Worm (Caenorhabditis elegans) whole organism, late embryonic: ENCODE results near the gene K07B1.4.

ENCODE experiments used
- C38D4.7 ChIP-seq: fragments of 200-800 bp; sonication (Bioruptor generic); optimal IDR thresholded peaks from 2 replicates; lab custom pipeline; 2018; ENCODE audit warnings: mild to moderate bottlenecking, missing genetic modification characterization, moderate library complexity, missing compliant biosample characterization
- K09A11.1 ChIP-seq: sonication (generic microtip); optimal IDR thresholded peaks from 2 replicates; lab custom pipeline; 2017; ENCODE audit warnings: antibody characterized with exemption, mild to moderate bottlenecking, missing genetic modification characterization, missing compliant biosample characterization; ENCODE audit not compliant: insufficient read depth
- T23F11.4 ChIP-seq: fragments of 200-800 bp; sonication (Bioruptor generic); optimal IDR thresholded peaks from 2 replicates; lab custom pipeline; 2018; ENCODE audit warnings: mild to moderate bottlenecking, missing genetic modification characterization, missing compliant biosample characterization
- Y22D7AL.16 ChIP-seq: sonication (generic microtip); optimal IDR thresholded peaks from 2 replicates; lab custom pipeline; 2016; ENCODE audit warnings: missing genetic modification characterization, missing compliant biosample characterization
- ahr-1 ChIP-seq: sonication (generic microtip); optimal IDR thresholded peaks from 2 replicates; lab custom pipeline; 2016; ENCODE audit warnings: missing genetic modification characterization, missing compliant biosample characterization
- ama-1 ChIP-seq: fragments of 150-350 bp; optimal IDR thresholded peaks from 2 replicates; lab custom pipeline; 2014
- ceh-14 ChIP-seq: sonication (generic microtip); optimal IDR thresholded peaks from 2 replicates; lab custom pipeline; 2016; ENCODE audit warnings: missing genotype, missing genetic modification characterization, missing compliant biosample characterization
- ceh-19 ChIP-seq: fragments of 200-800 bp; sonication (Bioruptor generic); optimal IDR thresholded peaks from 2 replicates; lab custom pipeline; 2018; ENCODE audit warnings: mild to moderate bottlenecking, missing genetic modification characterization, missing compliant biosample characterization
- ceh-2 ChIP-seq: sonication (generic microtip); optimal IDR thresholded peaks from 2 replicates; lab custom pipeline; 2016; ENCODE audit warnings: missing genotype, missing genetic modification characterization, missing compliant biosample characterization
- ceh-22 ChIP-seq: sonication (generic microtip); optimal IDR thresholded peaks from 2 replicates; lab custom pipeline; 2017; ENCODE audit warnings: missing biosample characterization, missing genetic modification characterization
- ceh-31 ChIP-seq: sonication (generic microtip); optimal IDR thresholded peaks from 2 replicates; lab custom pipeline; 2016; ENCODE audit warnings: missing genetic modification characterization, missing compliant biosample characterization
- ceh-34 ChIP-seq: sonication (generic microtip); optimal IDR thresholded peaks from 2 replicates; lab custom pipeline; 2016; ENCODE audit warnings: mild to moderate bottlenecking, missing genetic modification characterization, missing compliant biosample characterization
- ceh-48 ChIP-seq: sonication (generic microtip); optimal IDR thresholded peaks from 2 replicates; lab custom pipeline; 2016; ENCODE audit warnings: missing genetic modification characterization, inconsistent platforms, missing compliant biosample characterization
- ceh-6 ChIP-seq: fragments of 200-800 bp; sonication (Bioruptor generic); optimal IDR thresholded peaks from 2 replicates; lab custom pipeline; 2018; ENCODE audit warnings: mild to moderate bottlenecking, missing genetic modification characterization, missing compliant biosample characterization
- ceh-9 ChIP-seq: sonication (generic microtip); optimal IDR thresholded peaks from 2 replicates; lab custom pipeline; 2016; ENCODE audit warnings: mild to moderate bottlenecking, missing genetic modification characterization, inconsistent platforms, missing compliant biosample characterization
- che-1 ChIP-seq: sonication (generic microtip); optimal IDR thresholded peaks from 2 replicates; lab custom pipeline; 2016; ENCODE audit warnings: mild to moderate bottlenecking, missing genetic modification characterization, missing compliant biosample characterization
- dve-1 ChIP-seq: sonication (generic microtip); optimal IDR thresholded peaks from 2 replicates; lab custom pipeline; 2017; ENCODE audit warnings: antibody characterized with exemption, mild to moderate bottlenecking, missing genetic modification characterization, missing compliant biosample characterization
- elt-2 ChIP-seq: sonication (generic microtip); optimal IDR thresholded peaks from 2 replicates; lab custom pipeline; 2016; ENCODE audit warnings: missing genetic modification reagents, missing genetic modification characterization, missing compliant biosample characterization
- elt-4 ChIP-seq: sonication (generic microtip); optimal IDR thresholded peaks from 2 replicates; lab custom pipeline; 2016; ENCODE audit warnings: missing genetic modification characterization, missing compliant biosample characterization
- ets-4 ChIP-seq: sonication (generic microtip); optimal IDR thresholded peaks from 2 replicates; lab custom pipeline; 2016; ENCODE audit warnings: missing genetic modification characterization, missing compliant biosample characterization
- eyg-1 ChIP-seq: sonication (generic microtip); optimal IDR thresholded peaks from 2 replicates; lab custom pipeline; 2016; ENCODE audit warnings: missing genotype, missing genetic modification characterization, missing compliant biosample characterization
- fax-1 ChIP-seq: sonication (generic microtip); optimal IDR thresholded peaks from 2 replicates; lab custom pipeline; 2016; ENCODE audit warnings: missing genotype, missing genetic modification characterization, missing compliant biosample characterization
- fkh-10 ChIP-seq: fragments of 150-350 bp; optimal IDR thresholded peaks from 2 replicates; lab custom pipeline; 2014; ENCODE audit warnings: missing biosample characterization, missing genetic modification reagents, missing genetic modification characterization
- fkh-6 ChIP-seq: sonication (generic microtip); optimal IDR thresholded peaks from 2 replicates; lab custom pipeline; 2016; ENCODE audit warnings: missing genetic modification characterization, missing compliant biosample characterization
- hlh-6 ChIP-seq: sonication (generic microtip); optimal IDR thresholded peaks from 2 replicates; lab custom pipeline; 2016; ENCODE audit warnings: missing genotype, missing genetic modification characterization, missing compliant biosample characterization
- madf-2 ChIP-seq: sonication (generic microtip); optimal IDR thresholded peaks from 2 replicates; lab custom pipeline; 2017; ENCODE audit warnings: missing genetic modification characterization, missing compliant biosample characterization
- nhr-232 ChIP-seq: sonication (generic microtip); optimal IDR thresholded peaks from 2 replicates; lab custom pipeline; 2016; ENCODE audit warnings: missing genetic modification characterization, missing compliant biosample characterization
- odd-2 ChIP-seq: sonication (generic microtip); optimal IDR thresholded peaks from 2 replicates; lab custom pipeline; 2017; ENCODE audit warnings: antibody characterized with exemption, mild to moderate bottlenecking, missing genetic modification characterization, missing compliant biosample characterization
- pag-3 ChIP-seq: sonication (generic microtip); optimal IDR thresholded peaks from 2 replicates; lab custom pipeline; 2016; ENCODE audit warnings: missing compliant biosample characterization, missing genetic modification characterization, borderline replicate concordance
- pha-2 ChIP-seq: sonication (generic microtip); optimal IDR thresholded peaks from 2 replicates; lab custom pipeline; 2017; ENCODE audit warnings: mild to moderate bottlenecking, missing genetic modification characterization, missing compliant biosample characterization
- pqm-1 ChIP-seq: sonication (generic microtip); optimal IDR thresholded peaks from 2 replicates; lab custom pipeline; 2016; ENCODE audit warnings: missing genetic modification characterization, missing compliant biosample characterization
- ref-2 ChIP-seq: sonication (generic microtip); optimal IDR thresholded peaks from 2 replicates; lab custom pipeline; 2016; ENCODE audit warnings: missing genetic modification characterization, missing compliant biosample characterization
- sox-2 ChIP-seq: fragments of 200-800 bp; sonication (Bioruptor generic); IDR thresholded peaks from 2 replicates; pipeline ENCODE4 v1.3.6; 2022; ENCODE audit warnings: missing genetic modification reagents, missing genetic modification characterization, missing compliant biosample characterization
- sox-4 ChIP-seq: sonication (generic microtip); optimal IDR thresholded peaks from 2 replicates; lab custom pipeline; 2017; ENCODE audit warnings: mild to moderate bottlenecking, missing genetic modification characterization, inconsistent platforms, missing compliant biosample characterization
- syd-9 ChIP-seq: sonication (generic microtip); optimal IDR thresholded peaks from 2 replicates; lab custom pipeline; 2016; ENCODE audit warnings: mild to moderate bottlenecking, missing genetic modification characterization, moderate library complexity, missing compliant biosample characterization
- tbx-2 ChIP-seq: sonication (generic microtip); optimal IDR thresholded peaks from 2 replicates; lab custom pipeline; 2016; ENCODE audit warnings: missing genetic modification characterization, missing compliant biosample characterization
- ttx-3 ChIP-seq: sonication (generic microtip); optimal IDR thresholded peaks from 2 replicates; lab custom pipeline; 2016; ENCODE audit warnings: missing genetic modification reagents, missing genetic modification characterization, missing compliant biosample characterization
- unc-3 ChIP-seq, 2 experiments: fragments of 200-800 bp in 1 of 2; sonication (Bioruptor generic) in 1 of 2; sonication (generic microtip) in 1 of 2; conservative IDR thresholded peaks in 1 of 2; optimal IDR thresholded peaks in 1 of 2; 2 replicates each; pipeline versions ENCODE4 v1.3.6 to Lab custom; 2016 to 2022; ENCODE audit warnings: missing compliant biosample characterization in 2 of 2, missing genetic modification characterization in 2 of 2, missing genetic modification reagents in 1 of 2
- unc-55 ChIP-seq: sonication (generic microtip); optimal IDR thresholded peaks from 2 replicates; lab custom pipeline; 2017; ENCODE audit warnings: missing biosample characterization, missing genetic modification reagents, missing genetic modification characterization
- unc-86 ChIP-seq: sonication (generic microtip); optimal IDR thresholded peaks from 2 replicates; lab custom pipeline; 2016; ENCODE audit warnings: missing genetic modification characterization, missing compliant biosample characterization
- zip-5 ChIP-seq: sonication (generic microtip); optimal IDR thresholded peaks from 2 replicates; lab custom pipeline; 2016; ENCODE audit warnings: missing genetic modification characterization, missing compliant biosample characterization

K07B1.4 gene

ce11 chrV:9340318-9340717 is 11.5 kb downstream of the K07B1.4 start:
- TF ChIP-seq T23F11.4 (GFP tag; lab: Kevin White, UChicago) (no peak), pag-3 (tag; lab: Kevin White, UChicago) (no peak), fkh-6 (tag; lab: Kevin White, UChicago) (no peak), Y22D7AL.16 (tag; lab: Kevin White, UChicago) (no peak), ceh-14 (no peak), madf-2 (tag; lab: Kevin White, UChicago) (no peak), sox-2 (no peak), zip-5 (tag; lab: Kevin White, UChicago) (no peak), tbx-2 (tag; lab: Kevin White, UChicago) (no peak), fkh-10 (GFP tag; lab: Kevin White, UChicago) (no peak), pqm-1 (no peak), dve-1 (no peak), ama-1 (lab: Kevin White, UChicago) (peak; percentile 32), unc-3 (GFP tag; conservative IDR thresholded peaks at IDR 0.05; lab: Robert Waterston, UW) (0 out of 2 replicates have a peak, but pooled peaks have one; percentile 28), unc-3 (tag; optimal IDR thresholded peaks at IDR 0.05; lab: Kevin White, UChicago) (no peak), odd-2 (tag; lab: Kevin White, UChicago) (no peak)

ce11 chrV:9342965-9343628 is 14.3 kb downstream of the K07B1.4 start:
- no peak for TF ChIP-seq Y22D7AL.16 (tag; lab: Kevin White, UChicago)
- no peak for TF ChIP-seq ceh-6 (GFP tag; lab: Kevin White, UChicago)
- TF ChIP-seq fkh-10 (GFP tag; lab: Kevin White, UChicago), result no peak
- TF ChIP-seq ceh-2 (tag; lab: Kevin White, UChicago), result no peak
- no peak for TF ChIP-seq unc-86 (tag; lab: Kevin White, UChicago)
- no peak for TF ChIP-seq pha-2 (tag; lab: Kevin White, UChicago)
- no peak for TF ChIP-seq ceh-34 (tag; lab: Kevin White, UChicago)
- TF ChIP-seq ets-4 (tag; lab: Kevin White, UChicago), result no peak
- no peak for TF ChIP-seq ceh-22 (tag; lab: Kevin White, UChicago)

ce11 chrV:9343629-9344624 is 15.2 kb downstream of the K07B1.4 start, which contains the start of gene tos-1:
tos-1 (minus strand) TSS chrV:9344203.
- TF ChIP-seq K09A11.1 (tag; lab: Kevin White, UChicago), result peak; percentile 90
- peak; percentile 98 for TF ChIP-seq pqm-1
- peak; percentile 87 for TF ChIP-seq ceh-19 (GFP tag; lab: Kevin White, UChicago)
- peak; percentile 94 for TF ChIP-seq ceh-48 (tag; lab: Kevin White, UChicago)
- TF ChIP-seq ttx-3 (tag; lab: Kevin White, UChicago), result peak; percentile 75
- TF ChIP-seq ahr-1 (tag; lab: Kevin White, UChicago), result no peak
- peak; percentile 100 for TF ChIP-seq ref-2 (tag; lab: Kevin White, UChicago)
- peak; percentile 77 for TF ChIP-seq fkh-6 (tag; lab: Kevin White, UChicago)
- TF ChIP-seq ceh-34 (tag; lab: Kevin White, UChicago), result peak; percentile 100
- peak; percentile 71 for TF ChIP-seq che-1 (tag; lab: Kevin White, UChicago)
- peak; percentile 88 for TF ChIP-seq pag-3 (tag; lab: Kevin White, UChicago)
- peak; percentile 34 for TF ChIP-seq nhr-232 (tag; lab: Kevin White, UChicago)
- peak; percentile 95 for TF ChIP-seq unc-86 (tag; lab: Kevin White, UChicago)
- peak; percentile 59 for TF ChIP-seq C38D4.7 (GFP tag; lab: Kevin White, UChicago)
- peak; percentile 94 for TF ChIP-seq unc-55 (GFP tag; lab: Kevin White, UChicago)
- TF ChIP-seq ceh-22 (tag; lab: Kevin White, UChicago), result no peak
- peak; percentile 97 for TF ChIP-seq ceh-14
- TF ChIP-seq ceh-9 (tag; lab: Kevin White, UChicago), result no peak
- peak; percentile 12 for TF ChIP-seq zip-5 (tag; lab: Kevin White, UChicago)
- peak; percentile 77 for TF ChIP-seq hlh-6
- TF ChIP-seq elt-2 (tag; lab: Kevin White, UChicago), result peak; percentile 97
- peak; percentile 95 for TF ChIP-seq syd-9 (tag; lab: Kevin White, UChicago)
- peak; percentile 99 for TF ChIP-seq tbx-2 (tag; lab: Kevin White, UChicago)
- TF ChIP-seq eyg-1 (tag; lab: Kevin White, UChicago), result peak; percentile 75
- peak; percentile 96 for TF ChIP-seq dve-1
- peak; percentile 76 for TF ChIP-seq sox-4 (tag; lab: Kevin White, UChicago)
- TF ChIP-seq fax-1 (tag; lab: Kevin White, UChicago), result peak; percentile 66
- TF ChIP-seq sox-2, result peak; percentile 84
- TF ChIP-seq ceh-6 (GFP tag; lab: Kevin White, UChicago), result peak; percentile 21
- peak; percentile 97 for TF ChIP-seq ceh-31
- TF ChIP-seq elt-4 (tag; lab: Kevin White, UChicago), result peak; percentile 77
- peak; percentile 67 for TF ChIP-seq fkh-10 (GFP tag; lab: Kevin White, UChicago)
- peak; percentile 71 for TF ChIP-seq Y22D7AL.16 (tag; lab: Kevin White, UChicago)
